Worm (Caenorhabditis elegans) whole organism, mixed stage, embryonic: ENCODE results near the gene F42A6.1.

ENCODE experiments used
- bed-3 ChIP-seq: fragments of 200-800 bp; sonication (Bioruptor generic); optimal IDR thresholded peaks from 3 replicates; lab custom pipeline; 2018; ENCODE audit warnings: mild to moderate bottlenecking, missing genetic modification characterization, moderate library complexity, missing compliant biosample characterization
- ceh-39 ChIP-seq: fragments of 150-350 bp; optimal IDR thresholded peaks from 2 replicates; lab custom pipeline; 2014; ENCODE audit warnings: missing biosample characterization, missing genetic modification characterization
- ceh-43 ChIP-seq: fragments of 200-800 bp; sonication (Bioruptor generic); optimal IDR thresholded peaks from 2 replicates; lab custom pipeline; 2018; ENCODE audit warnings: mild to moderate bottlenecking, missing genetic modification characterization, moderate library complexity, missing compliant biosample characterization
- ces-1 ChIP-seq: fragments of 150-350 bp; optimal IDR thresholded peaks from 2 replicates; lab custom pipeline; 2014; ENCODE audit warnings: missing biosample characterization, missing genetic modification reagents, missing genetic modification characterization
- cnd-1 ChIP-seq: fragments of 200-800 bp; sonication (Bioruptor generic); optimal IDR thresholded peaks from 2 replicates; lab custom pipeline; 2018; ENCODE audit warnings: mild to moderate bottlenecking, missing genetic modification characterization, missing compliant biosample characterization
- drap-1 ChIP-seq: fragments of 200-800 bp; sonication (Bioruptor generic); optimal IDR thresholded peaks from 3 replicates; lab custom pipeline; 2018; ENCODE audit warnings: mild to moderate bottlenecking, missing genetic modification characterization, missing compliant biosample characterization
- elt-1 ChIP-seq: sonication (generic microtip); optimal IDR thresholded peaks from 2 replicates; lab custom pipeline; 2017; ENCODE audit warnings: missing genetic modification characterization, mild to moderate bottlenecking, missing compliant biosample characterization, antibody characterized with exemption, moderate library complexity, borderline replicate concordance; ENCODE audit not compliant: insufficient read depth
- elt-3 ChIP-seq: fragments of 150-350 bp; optimal IDR thresholded peaks from 2 replicates; lab custom pipeline; 2014; ENCODE audit warnings: missing biosample characterization, missing genetic modification characterization
- flh-1 ChIP-seq: fragments of 200-800 bp; sonication (Bioruptor generic); optimal IDR thresholded peaks from 2 replicates; lab custom pipeline; 2018; ENCODE audit warnings: mild to moderate bottlenecking, missing genetic modification characterization, moderate library complexity, missing compliant biosample characterization
- ham-2 ChIP-seq: fragments of 200-800 bp; sonication (Bioruptor generic); optimal IDR thresholded peaks from 2 replicates; lab custom pipeline; 2018; ENCODE audit warnings: mild to moderate bottlenecking, missing genetic modification characterization, missing compliant biosample characterization
- hlh-1 ChIP-seq: fragments of 150-350 bp; optimal IDR thresholded peaks from 2 replicates; lab custom pipeline; 2014; ENCODE audit warnings: missing biosample characterization, missing genetic modification reagents, missing genetic modification characterization
- lin-13 ChIP-seq: fragments of 150-350 bp; optimal IDR thresholded peaks from 2 replicates; lab custom pipeline; 2014; ENCODE audit warnings: missing biosample characterization, missing genetic modification characterization
- lin-32 ChIP-seq: fragments of 200-800 bp; sonication (Bioruptor generic); optimal IDR thresholded peaks from 2 replicates; lab custom pipeline; 2018; ENCODE audit warnings: mild to moderate bottlenecking, missing genetic modification characterization, missing compliant biosample characterization
- lsy-2 ChIP-seq: fragments of 150-350 bp; optimal IDR thresholded peaks from 2 replicates; lab custom pipeline; 2014; ENCODE audit warnings: missing biosample characterization, missing genetic modification characterization
- mab-5 ChIP-seq: fragments of 150-350 bp; optimal IDR thresholded peaks from 2 replicates; lab custom pipeline; 2014; ENCODE audit warnings: missing biosample characterization, missing genetic modification characterization
- mep-1 ChIP-seq: fragments of 150-350 bp; optimal IDR thresholded peaks from 2 replicates; lab custom pipeline; 2017; ENCODE audit warnings: missing biosample characterization, missing genetic modification reagents, missing genetic modification characterization, inconsistent platforms
- mls-2 ChIP-seq: sonication (generic microtip); optimal IDR thresholded peaks from 2 replicates; lab custom pipeline; 2016; ENCODE audit warnings: mild to moderate bottlenecking, missing genetic modification characterization, moderate library complexity, missing compliant biosample characterization
- nhr-12 ChIP-seq: fragments of 150-350 bp; optimal IDR thresholded peaks from 2 replicates; lab custom pipeline; 2014; ENCODE audit warnings: missing biosample characterization, missing genetic modification characterization
- nhr-2 ChIP-seq: fragments of 150-350 bp; optimal IDR thresholded peaks from 2 replicates; lab custom pipeline; 2014; ENCODE audit warnings: missing biosample characterization, missing genetic modification characterization
- nhr-237 ChIP-seq: fragments of 150-350 bp; optimal IDR thresholded peaks from 2 replicates; lab custom pipeline; 2014; ENCODE audit warnings: missing biosample characterization, missing genetic modification characterization
- nhr-28 ChIP-seq: fragments of 150-350 bp; optimal IDR thresholded peaks from 2 replicates; lab custom pipeline; 2014; ENCODE audit warnings: missing biosample characterization, missing genetic modification characterization
- nhr-76 ChIP-seq: sonication (generic microtip); optimal IDR thresholded peaks from 2 replicates; lab custom pipeline; 2017; ENCODE audit warnings: missing biosample characterization, missing genetic modification characterization
- pha-4 ChIP-seq: fragments of 150-350 bp; optimal IDR thresholded peaks from 2 replicates; lab custom pipeline; 2018; ENCODE audit warnings: missing biosample characterization, missing genetic modification reagents, missing genetic modification characterization
- sem-2 ChIP-seq: fragments of 200-800 bp; sonication (Bioruptor generic); optimal IDR thresholded peaks from 2 replicates; lab custom pipeline; 2018; ENCODE audit warnings: mild to moderate bottlenecking, missing genetic modification characterization, missing compliant biosample characterization
- sptf-1 ChIP-seq: sonication (generic microtip); optimal IDR thresholded peaks from 2 replicates; lab custom pipeline; 2017; ENCODE audit warnings: mild to moderate bottlenecking, missing genetic modification characterization, moderate library complexity, missing compliant biosample characterization
- tbx-8 ChIP-seq: fragments of 200-800 bp; sonication (Bioruptor generic); optimal IDR thresholded peaks from 2 replicates; lab custom pipeline; 2018; ENCODE audit warnings: mild to moderate bottlenecking, missing genetic modification characterization, moderate library complexity, missing compliant biosample characterization
- unc-120 ChIP-seq: sonication (generic microtip); optimal IDR thresholded peaks from 2 replicates; lab custom pipeline; 2017; ENCODE audit warnings: missing genetic modification characterization, missing compliant biosample characterization; ENCODE audit not compliant: poor library complexity, severe bottlenecking
- unc-39 ChIP-seq: fragments of 150-350 bp; optimal IDR thresholded peaks from 2 replicates; lab custom pipeline; 2014; ENCODE audit warnings: missing biosample characterization, missing genetic modification characterization
- unc-62 ChIP-seq: fragments of 150-350 bp; optimal IDR thresholded peaks from 2 replicates; lab custom pipeline; 2014; ENCODE audit warnings: missing biosample characterization, missing genetic modification reagents, missing genetic modification characterization
- zip-8 ChIP-seq: fragments of 150-350 bp; optimal IDR thresholded peaks from 2 replicates; lab custom pipeline; 2014; ENCODE audit warnings: missing biosample characterization, missing genetic modification characterization
- ztf-11 ChIP-seq: fragments of 150-350 bp; optimal IDR thresholded peaks from 2 replicates; lab custom pipeline; 2014; ENCODE audit warnings: missing biosample characterization, missing genetic modification characterization

The F42A6.1 gene

ce11 chrIV:3337275-3337674 is 17.6 kb upstream of the F42A6.1 start (continued):
- no peak for TF ChIP-seq nhr-28

DNA sequence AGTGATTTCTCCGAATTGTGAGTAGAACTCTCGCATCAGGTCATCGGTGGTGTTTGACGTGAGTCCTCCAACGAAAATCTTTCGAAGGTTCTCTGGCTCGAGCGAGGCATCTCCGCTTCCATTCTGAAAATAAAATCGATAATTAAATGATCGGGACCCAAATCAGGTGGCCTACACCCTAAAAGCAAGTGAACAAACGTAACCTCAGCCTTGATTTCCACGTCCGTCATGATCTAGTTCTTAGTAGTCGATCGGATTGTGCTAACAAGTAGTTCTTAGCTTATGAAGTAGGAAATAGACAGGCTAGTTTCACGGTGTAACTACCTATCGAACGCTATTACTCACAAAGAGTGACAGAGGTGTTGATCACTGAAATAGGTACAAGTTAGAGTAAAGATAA is 16.7 kb upstream of the F42A6.1 start:
- no peak for TF ChIP-seq nhr-28
- no peak for TF ChIP-seq nhr-237
- TF ChIP-seq ces-1 (GFP tag; lab: Kevin White, UChicago) = no peak
- no peak for TF ChIP-seq ztf-11
- no peak for TF ChIP-seq mep-1 (tag; lab: Kevin White, UChicago)
- no peak for TF ChIP-seq flh-1 (GFP tag; lab: Kevin White, UChicago)
- no peak for TF ChIP-seq unc-39
- TF ChIP-seq nhr-76 (tag; lab: Kevin White, UChicago) = no peak
- no peak for TF ChIP-seq unc-120 (tag; lab: Kevin White, UChicago)
- TF ChIP-seq drap-1 (GFP tag; lab: Kevin White, UChicago) = no peak

- TF ChIP-seq tbx-8 (GFP tag; lab: Kevin White, UChicago) = no peak
- TF ChIP-seq ceh-43 (GFP tag; lab: Kevin White, UChicago) = no peak
- no peak for TF ChIP-seq nhr-12 (tag; lab: Kevin White, UChicago)
- TF ChIP-seq unc-62 (GFP tag; lab: Kevin White, UChicago) = no peak
- TF ChIP-seq mep-1 (tag; lab: Kevin White, UChicago) = peak; percentile 97
- TF ChIP-seq sptf-1 (tag; lab: Kevin White, UChicago) = peak; percentile 50
- peak; percentile 4 for TF ChIP-seq mab-5
- TF ChIP-seq elt-3 = peak; percentile 27
- peak; percentile 5 for TF ChIP-seq ztf-11
- no peak for TF ChIP-seq ham-2 (GFP tag; lab: Kevin White, UChicago)
- peak; percentile 83 for TF ChIP-seq nhr-237
- peak; percentile 70 for TF ChIP-seq pha-4 (tag; lab: Kevin White, UChicago)
- TF ChIP-seq lin-13 (tag; lab: Kevin White, UChicago) = peak; percentile 86
- no peak for TF ChIP-seq lin-32 (GFP tag; lab: Kevin White, UChicago)
- peak; percentile 63 for TF ChIP-seq hlh-1 (tag; lab: Kevin White, UChicago)
- no peak for TF ChIP-seq cnd-1 (tag; lab: Kevin White, UChicago)
- peak; percentile 86 for TF ChIP-seq ces-1 (GFP tag; lab: Kevin White, UChicago)
- TF ChIP-seq mls-2 (tag; lab: Kevin White, UChicago) = no peak
- TF ChIP-seq sem-2 (GFP tag; lab: Kevin White, UChicago) = no peak
- peak; percentile 88 for TF ChIP-seq lsy-2
- TF ChIP-seq ceh-39 (tag; lab: Kevin White, UChicago) = peak; percentile 89
- no peak for TF ChIP-seq zip-8 (tag; lab: Kevin White, UChicago)
These were observed 16.2 kb upstream of the F42A6.1 start, which contains the start of gene hrpa-1 for ce11 chrIV:3338676-3339075. TSS of gene hrpa-1 (minus strand) at chrIV:3338867.

DNA sequence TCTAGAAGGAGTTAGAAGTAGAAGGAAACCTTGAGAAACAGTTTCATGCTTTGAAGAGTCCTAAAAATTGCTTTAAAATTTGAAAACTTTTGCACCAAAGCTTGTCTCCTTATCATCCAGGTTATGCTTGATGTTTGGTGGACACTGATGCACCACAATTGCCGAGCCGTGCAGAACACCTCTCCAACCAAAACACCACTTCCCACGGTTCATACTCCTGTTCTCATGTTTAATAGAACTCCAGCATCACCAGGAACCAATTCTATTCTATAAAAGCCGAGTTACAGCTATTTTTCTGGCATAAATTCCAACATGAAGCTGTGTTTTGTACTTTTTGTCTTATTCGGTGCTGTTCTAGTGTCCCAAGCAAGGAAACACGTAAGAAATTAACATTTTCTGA is 13.7 kb upstream of the F42A6.1 start, which contains the start of gene F42A6.2:
F42A6.2 (plus strand) TSS at position 301 of the 400 bp plus-strand sequence.
- TF ChIP-seq ham-2 (GFP tag; lab: Kevin White, UChicago) (no peak), elt-3 (no peak)

DNA sequence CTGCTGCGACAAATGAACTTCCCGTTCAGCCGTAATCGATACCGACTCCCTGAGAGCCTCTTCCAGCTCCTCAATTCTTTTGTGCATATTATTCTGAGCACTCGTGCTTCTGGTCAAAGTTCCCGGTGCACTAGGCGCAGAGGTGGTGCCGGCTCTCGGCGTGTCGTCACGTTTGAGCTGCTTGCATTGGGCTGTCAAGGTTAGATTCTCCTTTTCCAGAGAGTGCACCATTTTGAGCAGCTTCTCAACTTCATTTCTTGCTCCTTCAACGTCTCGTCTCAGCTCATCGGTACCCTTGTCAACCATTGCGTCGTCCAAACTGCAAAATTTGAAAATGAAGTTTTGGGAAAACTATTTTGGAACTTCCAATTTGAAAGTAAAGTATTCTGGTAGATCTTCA is 9.4 kb upstream of the F42A6.1 start:
- TF ChIP-seq ham-2 (GFP tag; lab: Kevin White, UChicago) = no peak
- no peak for TF ChIP-seq mep-1 (tag; lab: Kevin White, UChicago)
- TF ChIP-seq ztf-11 = no peak
- TF ChIP-seq elt-1 (tag; lab: Kevin White, UChicago) = no peak
- TF ChIP-seq zip-8 (tag; lab: Kevin White, UChicago) = no peak
- no peak for TF ChIP-seq unc-62 (GFP tag; lab: Kevin White, UChicago)
- no peak for TF ChIP-seq sptf-1 (tag; lab: Kevin White, UChicago)
- no peak for TF ChIP-seq nhr-2 (tag; lab: Kevin White, UChicago)
- no peak for TF ChIP-seq flh-1 (GFP tag; lab: Kevin White, UChicago)
- TF ChIP-seq mab-5 = no peak
- no peak for TF ChIP-seq nhr-12 (tag; lab: Kevin White, UChicago)
- no peak for TF ChIP-seq lin-13 (tag; lab: Kevin White, UChicago)
- TF ChIP-seq drap-1 (GFP tag; lab: Kevin White, UChicago) = no peak
- TF ChIP-seq bed-3 = no peak
- TF ChIP-seq cnd-1 (tag; lab: Kevin White, UChicago) = no peak
